Fruit fly (Drosophila melanogaster): ENCODE results near the gene epsilonCOP.

epsilonCOP gene

DNA sequence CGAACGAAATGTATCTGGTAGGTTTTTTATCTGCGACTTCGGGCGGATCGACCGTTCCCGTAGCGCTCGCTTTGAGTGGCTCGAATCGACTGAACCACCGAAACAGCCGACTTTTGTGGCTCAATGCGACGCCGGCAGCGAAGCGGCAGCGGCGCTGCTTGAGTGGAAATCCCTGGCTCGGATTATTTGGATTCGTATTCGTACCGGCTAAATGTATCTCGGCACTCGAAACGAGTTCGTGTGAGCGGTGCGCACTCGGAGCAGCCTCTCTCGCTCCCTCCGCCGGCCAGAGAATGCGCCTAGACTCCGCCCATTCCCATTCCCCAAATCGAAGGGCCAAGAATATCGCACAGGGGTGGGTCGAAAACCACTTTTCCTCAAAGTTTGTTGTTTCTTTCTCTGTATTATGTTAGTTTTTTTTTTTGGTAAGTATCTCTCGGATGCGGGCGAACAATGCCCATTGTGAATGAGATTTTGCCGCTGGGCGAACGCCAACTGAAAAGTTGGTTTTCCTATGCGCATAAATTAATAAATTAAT lies 47.2 kb downstream of the epsilonCOP start (continued):
- TF ChIP-seq CG1832 (GFP tag; optimal IDR thresholded peaks at IDR 0.05) (peak; percentile 94), disco-r (GFP tag; optimal IDR thresholded peaks at IDR 0.05) (no peak), CG1529 (GFP tag; optimal IDR thresholded peaks at IDR 0.05) (no peak), gem (tag; optimal IDR thresholded peaks at IDR 0.05) (no peak), lab (GFP tag; optimal IDR thresholded peaks at IDR 0.05) (no peak), grau (tag; optimal IDR thresholded peaks at IDR 0.05) (no peak), CG30403 (GFP tag; optimal IDR thresholded peaks at IDR 0.05) (no peak), CG5245 (GFP tag; optimal IDR thresholded peaks at IDR 0.05) (no peak), HmgD (GFP tag; optimal IDR thresholded peaks at IDR 0.05) (no peak), CG5953 (GFP tag; IDR thresholded peaks at IDR 0.05) (no peak), gcm2 (GFP tag; optimal IDR thresholded peaks at IDR 0.05) (no peak), Xbp1 (GFP tag; optimal IDR thresholded peaks at IDR 0.05) (no peak), Gsc (GFP tag; IDR thresholded peaks at IDR 0.05) (no peak), Hr78 (GFP tag; optimal IDR thresholded peaks at IDR 0.05) (no peak), chn (GFP tag; optimal IDR thresholded peaks at IDR 0.05) (no peak), fd96Cb (tag; optimal IDR thresholded peaks at IDR 0.05) (no peak), CG2202 (tag; optimal IDR thresholded peaks at IDR 0.05) (no peak), fd102C (GFP tag; optimal IDR thresholded peaks at IDR 0.05) (no peak), CG32767 (GFP tag; IDR thresholded peaks at IDR 0.05) (0 out of 2 replicates have a peak, but pooled peaks have one; percentile 31), amos (GFP tag; IDR thresholded peaks at IDR 0.05; ENCODE audit: partially characterized antibody) (peak; percentile 60; the same call in 1 of the 2 replicates), scrt (GFP tag; optimal IDR thresholded peaks at IDR 0.05) (no peak), CG3407 (GFP tag; optimal IDR thresholded peaks at IDR 0.05) (no peak), zfh2 (GFP tag; optimal IDR thresholded peaks at IDR 0.05) (no peak), Fer2 (tag; optimal IDR thresholded peaks at IDR 0.05) (no peak), CG17361 (GFP tag; IDR thresholded peaks at IDR 0.05) (no peak), Bteb2 (GFP tag; optimal IDR thresholded peaks at IDR 0.05) (no peak), Eip74EF (GFP tag; optimal IDR thresholded peaks at IDR 0.05) (no peak), sqz (GFP tag; optimal IDR thresholded peaks at IDR 0.05) (peak; percentile 84), CG7987 (GFP tag; optimal IDR thresholded peaks at IDR 0.05) (no peak), wek (GFP tag; optimal IDR thresholded peaks at IDR 0.05) (no peak), CG10959 (GFP tag; IDR thresholded peaks at IDR 0.05) (no peak), bcd (GFP tag; optimal IDR thresholded peaks at IDR 0.05) (no peak), cwo (GFP tag; optimal IDR thresholded peaks at IDR 0.05) (no peak), luna (GFP tag; optimal IDR thresholded peaks at IDR 0.05) (no peak), CG6254 (GFP tag; optimal IDR thresholded peaks at IDR 0.05) (no peak), sob (GFP tag; IDR thresholded peaks at IDR 0.05) (no peak), CG32772 (GFP tag; IDR thresholded peaks at IDR 0.05) (peak; percentile 41; the same call in 1 of the 2 replicates), Nf-YB (GFP tag; optimal IDR thresholded peaks at IDR 0.05) (peak; percentile 97), insv (GFP tag; optimal IDR thresholded peaks at IDR 0.05) (no peak), gt (GFP tag; IDR thresholded peaks at IDR 0.05) (no peak), CG12769 (tag; optimal IDR thresholded peaks at IDR 0.05) (no peak), slbo (GFP tag; IDR thresholded peaks at IDR 0.05) (no peak), CG18476 (GFP tag; optimal IDR thresholded peaks at IDR 0.05) (no peak), hkb (optimal IDR thresholded peaks at IDR 0.05) (no peak), hkb (GFP tag; IDR thresholded peaks at IDR 0.05) (no peak), sens (GFP tag) (peak; percentile 22), Usf (GFP tag; optimal IDR thresholded peaks at IDR 0.05) (no peak), crp (GFP tag; optimal IDR thresholded peaks at IDR 0.05) (no peak), Bgb (GFP tag; IDR thresholded peaks at IDR 0.05; ENCODE audit: partially characterized antibody) (peak; percentile 70; the same call in 1 of the 2 replicates), Side (GFP tag; optimal IDR thresholded peaks at IDR 0.05) (no peak)

Data from whole organism, embryonic.